Fruit fly (Drosophila melanogaster): ENCODE measurements around the gene CG7203.

CG7203 gene

DNA sequence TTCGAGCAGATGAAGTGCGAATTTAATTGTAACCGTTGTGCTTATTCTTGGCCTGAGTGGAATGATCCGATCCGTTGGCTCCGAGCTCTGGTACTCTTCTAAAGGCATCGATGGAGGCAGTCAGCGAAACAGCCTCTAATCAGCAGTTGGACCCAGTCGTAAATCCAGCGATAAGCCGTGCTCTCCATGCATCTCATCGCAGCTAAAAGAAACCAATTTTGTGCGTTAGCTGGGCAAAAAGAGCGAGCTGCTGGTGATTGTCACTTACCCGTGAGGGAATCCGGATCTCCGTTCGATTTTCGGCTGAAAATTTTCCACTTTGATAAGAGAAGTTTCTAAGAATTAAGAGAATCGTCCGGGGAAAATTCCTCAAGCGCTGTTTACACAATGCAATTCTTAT, 42.9 kb upstream of the CG7203 start, which contains the start of gene LKRSDH:
Gene LKRSDH, minus strand, starts transcription at position 101 of the 400 bp plus-strand sequence.
- TF ChIP-seq ey (GFP tag; optimal IDR thresholded peaks at IDR 0.05) (no peak), dl (GFP tag; optimal IDR thresholded peaks at IDR 0.05; ENCODE audit: insufficient read depth in 1 of 2, partially characterized antibody in 2 of 2) (peak in 1 of 2 experiments; percentile 36), lola (GFP tag; optimal IDR thresholded peaks at IDR 0.05) (no peak), woc (GFP tag; optimal IDR thresholded peaks at IDR 0.05) (no peak), Vsx2 (GFP tag; optimal IDR thresholded peaks at IDR 0.05; ENCODE audit: partially characterized antibody) (no peak)

dm6 chr2L:7794689-7795475, 41.9 kb upstream of the CG7203 start:
- no peak for TF ChIP-seq Rel (GFP tag; optimal IDR thresholded peaks at IDR 0.05)
- no peak for TF ChIP-seq Rel (tag; optimal IDR thresholded peaks at IDR 0.05)
- no peak for TF ChIP-seq Hnf4 (GFP tag; optimal IDR thresholded peaks at IDR 0.05)
- TF ChIP-seq rgr (GFP tag; optimal IDR thresholded peaks at IDR 0.05): no peak
- TF ChIP-seq Abd-B (GFP tag; optimal IDR thresholded peaks at IDR 0.05): no peak
- no peak for TF ChIP-seq foxo (GFP tag; optimal IDR thresholded peaks at IDR 0.05)
- no peak for TF ChIP-seq dmrt93B (GFP tag; optimal IDR thresholded peaks at IDR 0.05)
- no peak for TF ChIP-seq tai (GFP tag; optimal IDR thresholded peaks at IDR 0.05)
- no peak for TF ChIP-seq Dif (GFP tag; optimal IDR thresholded peaks at IDR 0.05; ENCODE audit: partially characterized antibody)
- no peak for TF ChIP-seq Vsx2 (GFP tag; optimal IDR thresholded peaks at IDR 0.05; ENCODE audit: partially characterized antibody)
- no peak for TF ChIP-seq usp (GFP tag; optimal IDR thresholded peaks at IDR 0.05)
- no peak for TF ChIP-seq sv (GFP tag; optimal IDR thresholded peaks at IDR 0.05)
- TF ChIP-seq OdsH (GFP tag; optimal IDR thresholded peaks at IDR 0.05): no peak
- TF ChIP-seq HLH106 (tag; optimal IDR thresholded peaks at IDR 0.05): no peak
- TF ChIP-seq Hr78 (GFP tag; optimal IDR thresholded peaks at IDR 0.05): no peak
- TF ChIP-seq lola (GFP tag; optimal IDR thresholded peaks at IDR 0.05): no peak

DNA sequence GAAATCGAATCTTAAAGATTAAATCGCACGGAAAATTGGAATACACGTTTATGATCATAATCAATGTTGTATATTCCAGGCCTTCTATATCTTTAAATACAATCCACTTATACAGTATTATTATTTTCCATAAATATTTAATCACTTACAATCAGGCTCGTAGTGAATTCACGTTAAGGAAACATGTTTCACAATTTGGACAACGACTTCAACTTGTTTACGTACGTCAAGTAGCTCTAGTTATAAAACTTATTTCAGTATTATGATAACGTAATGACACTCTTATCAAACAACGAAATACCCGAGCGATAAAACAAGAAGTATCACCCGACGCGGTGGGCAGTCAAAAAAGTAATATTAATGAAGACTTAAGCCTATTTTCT, 38.4 kb upstream of the CG7203 start:
- TF ChIP-seq woc (GFP tag; optimal IDR thresholded peaks at IDR 0.05): no peak
- no peak for TF ChIP-seq usp (GFP tag; optimal IDR thresholded peaks at IDR 0.05)
- no peak for TF ChIP-seq ey (GFP tag; optimal IDR thresholded peaks at IDR 0.05)
- no peak for TF ChIP-seq OdsH (GFP tag; optimal IDR thresholded peaks at IDR 0.05)
- TF ChIP-seq fru (GFP tag; optimal IDR thresholded peaks at IDR 0.05): no peak
- TF ChIP-seq br (GFP tag; optimal IDR thresholded peaks at IDR 0.05): no peak

- no peak for TF ChIP-seq Vsx2 (GFP tag; optimal IDR thresholded peaks at IDR 0.05; ENCODE audit: partially characterized antibody)
- no peak for TF ChIP-seq GATAd (GFP tag; optimal IDR thresholded peaks at IDR 0.05)
- TF ChIP-seq foxo (GFP tag; optimal IDR thresholded peaks at IDR 0.05): peak in 1 of 2 experiments; percentile 42
- TF ChIP-seq lola (GFP tag; optimal IDR thresholded peaks at IDR 0.05): no peak
- peak; percentile 46 for TF ChIP-seq Sp1 (GFP tag; optimal IDR thresholded peaks at IDR 0.05)
- TF ChIP-seq dl (GFP tag; optimal IDR thresholded peaks at IDR 0.05; ENCODE audit: insufficient read depth in 1 of 2, partially characterized antibody in 2 of 2): peak; percentile 46 to 68
- TF ChIP-seq Abd-B (GFP tag; optimal IDR thresholded peaks at IDR 0.05): no peak
- peak; percentile 16 for TF ChIP-seq Hnf4 (GFP tag; optimal IDR thresholded peaks at IDR 0.05)
- peak; percentile 55 for TF ChIP-seq woc (GFP tag; optimal IDR thresholded peaks at IDR 0.05)
- TF ChIP-seq brk (GFP tag; optimal IDR thresholded peaks at IDR 0.05): no peak
- TF ChIP-seq Myc (optimal IDR thresholded peaks at IDR 0.05): peak; percentile 92
- peak; percentile 36 for TF ChIP-seq h (GFP tag; optimal IDR thresholded peaks at IDR 0.05)
- no peak for TF ChIP-seq Rel (GFP tag; optimal IDR thresholded peaks at IDR 0.05)
- peak; percentile 12 for TF ChIP-seq Rel (tag; optimal IDR thresholded peaks at IDR 0.05)
- TF ChIP-seq pan (optimal IDR thresholded peaks at IDR 0.05): no peak
- TF ChIP-seq OdsH (GFP tag; optimal IDR thresholded peaks at IDR 0.05): peak; percentile 37
- TF ChIP-seq sage (GFP tag; optimal IDR thresholded peaks at IDR 0.05): no peak
- peak; percentile 56 for TF ChIP-seq br (GFP tag; optimal IDR thresholded peaks at IDR 0.05)
- TF ChIP-seq dmrt93B (GFP tag; optimal IDR thresholded peaks at IDR 0.05): no peak
- TF ChIP-seq psq (GFP tag; optimal IDR thresholded peaks at IDR 0.05): peak; percentile 34
- TF ChIP-seq HLH106 (tag; optimal IDR thresholded peaks at IDR 0.05): peak; percentile 37
- peak; percentile 78 for TF ChIP-seq Dif (GFP tag; optimal IDR thresholded peaks at IDR 0.05; ENCODE audit: partially characterized antibody)
- no peak for TF ChIP-seq CG9705 (GFP tag; optimal IDR thresholded peaks at IDR 0.05)
- TF ChIP-seq rgr (GFP tag; optimal IDR thresholded peaks at IDR 0.05): peak; percentile 27
- TF ChIP-seq usp (GFP tag; optimal IDR thresholded peaks at IDR 0.05): no peak
- peak; percentile 82 for TF ChIP-seq fru (GFP tag; optimal IDR thresholded peaks at IDR 0.05)
- TF ChIP-seq Hr83 (GFP tag; optimal IDR thresholded peaks at IDR 0.05; ENCODE audit: poor library complexity, severe bottlenecking): peak; percentile 61
- TF ChIP-seq Dfd (GFP tag; optimal IDR thresholded peaks at IDR 0.05): no peak
Measured at dm6 chr2L:7790448-7791355, 37.7 kb upstream of the CG7203 start, which contains the start of gene CG7149. Gene CG7149, minus strand, starts transcription at chr2L:7790557.
